Worm (Caenorhabditis elegans) whole organism, young adult: ENCODE measurements around the gene R07E5.15.
A peak's percentile ranks its signal among the peaks of the same experiment; 100 is the strongest.

Experiments
- B0035.1 ChIP-seq: sonication (generic microtip); optimal IDR thresholded peaks from 2 replicates; lab custom pipeline; 2016; ENCODE audit warnings: missing genetic modification characterization, mild to moderate bottlenecking, missing compliant biosample characterization, missing genotype, missing genetic modification reagents
- B0336.3 ChIP-seq: fragments of 200-800 bp; sonication (Bioruptor generic); IDR thresholded peaks from 2 replicates; pipeline ENCODE4 v1.3.6; 2022; ENCODE audit warnings: missing genetic modification characterization, missing compliant biosample characterization
- D2030.7 ChIP-seq: fragments of 200-800 bp; sonication (Bioruptor generic); IDR thresholded peaks from 2 replicates; pipeline ENCODE4 v1.3.6; 2022; ENCODE audit warnings: missing genetic modification reagents, missing genetic modification characterization, missing compliant biosample characterization
- F33H1.4 ChIP-seq: fragments of 200-800 bp; sonication (Bioruptor generic); IDR thresholded peaks from 2 replicates; pipeline ENCODE4 v1.3.6; 2022; ENCODE audit warnings: missing genetic modification reagents, missing genetic modification characterization, missing compliant biosample characterization
- F37B4.10 ChIP-seq: fragments of 200-800 bp; sonication (Bioruptor generic); IDR thresholded peaks from 2 replicates; pipeline ENCODE4 v1.3.6; 2022; ENCODE audit warnings: missing genetic modification characterization, missing compliant biosample characterization
- F49E8.2 ChIP-seq: sonication (generic microtip); optimal IDR thresholded peaks from 3 replicates; lab custom pipeline; 2017; ENCODE audit warnings: missing genetic modification characterization, mild to moderate bottlenecking, missing compliant biosample characterization, antibody characterized with exemption, moderate library complexity; ENCODE audit not compliant: insufficient read depth
- T07F8.4 ChIP-seq: sonication (generic microtip); optimal IDR thresholded peaks from 2 replicates; lab custom pipeline; 2016; ENCODE audit warnings: mild to moderate bottlenecking, missing genetic modification characterization, moderate library complexity, missing compliant biosample characterization
- T26A5.8 ChIP-seq: sonication (generic microtip); optimal IDR thresholded peaks from 2 replicates; lab custom pipeline; 2016; ENCODE audit warnings: missing genetic modification characterization, missing compliant biosample characterization
- Y56A3A.18 ChIP-seq: fragments of 200-800 bp; sonication (Bioruptor generic); IDR thresholded peaks from 2 replicates; pipeline ENCODE4 v1.3.6; 2022; ENCODE audit warnings: missing genetic modification reagents, missing genetic modification characterization, missing compliant biosample characterization
- Y95B8A.8 ChIP-seq: fragments of 200-800 bp; sonication (Bioruptor generic); IDR thresholded peaks from 2 replicates; pipeline ENCODE4 v1.3.6; 2022; ENCODE audit warnings: missing genetic modification reagents, missing genetic modification characterization, missing compliant biosample characterization
- aptf-3 ChIP-seq: fragments of 200-800 bp; sonication (Bioruptor generic); IDR thresholded peaks from 2 replicates; pipeline ENCODE4 v1.3.6; 2022; ENCODE audit warnings: missing genetic modification characterization, missing compliant biosample characterization
- atf-7 ChIP-seq: sonication (generic microtip); optimal IDR thresholded peaks from 2 replicates; lab custom pipeline; 2017; ENCODE audit warnings: mild to moderate bottlenecking, missing genetic modification characterization, missing compliant biosample characterization
- ccch-3 ChIP-seq: fragments of 200-800 bp; sonication (Bioruptor generic); optimal IDR thresholded peaks from 2 replicates; lab custom pipeline; 2018; ENCODE audit warnings: mild to moderate bottlenecking, missing genetic modification characterization, missing compliant biosample characterization
- ceh-58 ChIP-seq: fragments of 200-800 bp; sonication (Bioruptor generic); IDR thresholded peaks from 2 replicates; pipeline ENCODE4 v1.3.6; 2022; ENCODE audit warnings: missing genetic modification characterization, missing compliant biosample characterization
- ceh-79 ChIP-seq: sonication (generic microtip); optimal IDR thresholded peaks from 2 replicates; lab custom pipeline; 2017; ENCODE audit warnings: mild to moderate bottlenecking, missing genetic modification characterization, missing compliant biosample characterization
- ceh-91 ChIP-seq: fragments of 200-800 bp; sonication (Bioruptor generic); IDR thresholded peaks from 2 replicates; pipeline ENCODE4 v1.3.6; 2022; ENCODE audit warnings: missing genetic modification reagents, missing genetic modification characterization, missing compliant biosample characterization
- die-1 ChIP-seq: sonication (generic microtip); optimal IDR thresholded peaks from 2 replicates; lab custom pipeline; 2016; ENCODE audit warnings: missing genotype, mild to moderate bottlenecking, missing genetic modification characterization, missing compliant biosample characterization
- dox-1 ChIP-seq: fragments of 200-800 bp; sonication (Bioruptor generic); IDR thresholded peaks from 2 replicates; pipeline ENCODE4 v1.3.6; 2022; ENCODE audit warnings: missing genetic modification reagents, missing genetic modification characterization, missing compliant biosample characterization
- efl-1 ChIP-seq: fragments of 150-350 bp; optimal IDR thresholded peaks from 2 replicates; lab custom pipeline; 2014; ENCODE audit warnings: missing biosample characterization, missing genetic modification reagents, missing genetic modification characterization
- egrh-3 ChIP-seq: fragments of 200-800 bp; sonication (Bioruptor generic); IDR thresholded peaks from 2 replicates; pipeline ENCODE4 v1.3.6; 2022; ENCODE audit warnings: missing genetic modification reagents, missing genetic modification characterization, missing compliant biosample characterization
- him-1 ChIP-seq: sonication (generic microtip); optimal IDR thresholded peaks from 2 replicates; lab custom pipeline; 2016; ENCODE audit warnings: missing genotype, missing genetic modification reagents, missing genetic modification characterization, missing compliant biosample characterization
- hlh-12 ChIP-seq: sonication (generic microtip); optimal IDR thresholded peaks from 2 replicates; lab custom pipeline; 2016; ENCODE audit warnings: missing genetic modification characterization, missing compliant biosample characterization
- hmg-1.2 ChIP-seq: fragments of 200-800 bp; sonication (Bioruptor generic); IDR thresholded peaks from 2 replicates; pipeline ENCODE4 v1.3.6; 2022; ENCODE audit warnings: missing genetic modification reagents, missing genetic modification characterization, missing compliant biosample characterization
- let-607 ChIP-seq, 2 experiments: fragments of 200-800 bp in 1 of 2; sonication (Bioruptor generic) in 1 of 2; sonication (generic microtip) in 1 of 2; optimal IDR thresholded peaks; 2 replicates each; lab custom pipeline; 2016 to 2018; ENCODE audit warnings: mild to moderate bottlenecking in 2 of 2, missing compliant biosample characterization in 2 of 2, missing genetic modification characterization in 2 of 2, moderate library complexity in 2 of 2, missing genotype in 1 of 2
- lin-35 ChIP-seq, 3 experiments: fragments of 150-350 bp in 2 of 3; sonication (generic microtip) in 1 of 3; optimal IDR thresholded peaks; 2 replicates each; lab custom pipeline; 2014 to 2018; ENCODE audit warnings: missing biosample characterization in 3 of 3, missing genetic modification characterization in 3 of 3, missing genetic modification reagents in 3 of 3
- lin-40 ChIP-seq: sonication (generic microtip); optimal IDR thresholded peaks from 2 replicates; lab custom pipeline; 2016; ENCODE audit warnings: missing genetic modification characterization, mild to moderate bottlenecking, missing compliant biosample characterization, missing genotype, missing genetic modification reagents
- lin-54 ChIP-seq: fragments of 200-800 bp; sonication (Bioruptor generic); optimal IDR thresholded peaks from 2 replicates; lab custom pipeline; 2018; ENCODE audit warnings: mild to moderate bottlenecking, missing genetic modification characterization, missing compliant biosample characterization
- lsl-1 ChIP-seq: fragments of 200-800 bp; sonication (Bioruptor generic); optimal IDR thresholded peaks from 2 replicates; lab custom pipeline; 2018; ENCODE audit warnings: mild to moderate bottlenecking, missing genetic modification characterization, moderate library complexity, missing compliant biosample characterization
- madf-8 ChIP-seq: fragments of 200-800 bp; sonication (Bioruptor generic); conservative IDR thresholded peaks from 2 replicates; pipeline ENCODE4 v1.3.6; 2022; ENCODE audit warnings: missing genetic modification reagents, missing genetic modification characterization, missing compliant biosample characterization
- mcd-1 ChIP-seq: fragments of 200-800 bp; sonication (Bioruptor generic); IDR thresholded peaks from 2 replicates; pipeline ENCODE4 v1.3.6; 2022; ENCODE audit warnings: missing genetic modification reagents, missing genetic modification characterization, missing compliant biosample characterization
- nhr-27 ChIP-seq: fragments of 200-800 bp; sonication (Bioruptor generic); optimal IDR thresholded peaks from 2 replicates; lab custom pipeline; 2018; ENCODE audit warnings: mild to moderate bottlenecking, missing genetic modification characterization, moderate library complexity, missing compliant biosample characterization
- nhr-80 ChIP-seq: sonication (generic microtip); optimal IDR thresholded peaks from 2 replicates; lab custom pipeline; 2016; ENCODE audit warnings: missing genetic modification characterization, missing compliant biosample characterization
- sdz-38 ChIP-seq: sonication (generic microtip); optimal IDR thresholded peaks from 2 replicates; lab custom pipeline; 2016; ENCODE audit warnings: missing genotype, missing genetic modification characterization, missing compliant biosample characterization
- snpc-1.1 ChIP-seq: sonication (generic microtip); optimal IDR thresholded peaks from 2 replicates; lab custom pipeline; 2017; ENCODE audit warnings: missing genetic modification characterization, mild to moderate bottlenecking, missing compliant biosample characterization, antibody characterized with exemption, moderate library complexity, missing genotype, missing genetic modification reagents; ENCODE audit not compliant: insufficient read depth
- snpc-1.3 ChIP-seq: sonication (generic microtip); optimal IDR thresholded peaks from 2 replicates; lab custom pipeline; 2017; ENCODE audit warnings: missing genetic modification characterization, mild to moderate bottlenecking, missing compliant biosample characterization, antibody characterized with exemption, moderate library complexity, missing genotype, missing genetic modification reagents; ENCODE audit not compliant: insufficient read depth
- snpc-3.4 ChIP-seq: sonication (generic microtip); optimal IDR thresholded peaks from 2 replicates; lab custom pipeline; 2017; ENCODE audit warnings: missing genetic modification characterization, mild to moderate bottlenecking, missing compliant biosample characterization, antibody characterized with exemption, moderate library complexity, missing genotype, missing genetic modification reagents
- tbp1 ChIP-seq: fragments of 200-800 bp; sonication (Bioruptor generic); optimal IDR thresholded peaks from 2 replicates; lab custom pipeline; 2018; ENCODE audit warnings: mild to moderate bottlenecking, missing genetic modification characterization, missing compliant biosample characterization
- tlf-1 ChIP-seq: fragments of 200-800 bp; sonication (Bioruptor generic); optimal IDR thresholded peaks from 2 replicates; lab custom pipeline; 2018; ENCODE audit warnings: mild to moderate bottlenecking, missing genetic modification characterization, missing compliant biosample characterization
- xnd-1 ChIP-seq: sonication (generic microtip); optimal IDR thresholded peaks from 2 replicates; lab custom pipeline; 2016; ENCODE audit warnings: missing genotype, missing genetic modification reagents, missing genetic modification characterization, missing compliant biosample characterization
- ztf-18 ChIP-seq: sonication (generic microtip); optimal IDR thresholded peaks from 2 replicates; lab custom pipeline; 2016; ENCODE audit warnings: missing genotype, mild to moderate bottlenecking, missing genetic modification characterization, missing compliant biosample characterization
- ztf-28 ChIP-seq: fragments of 200-800 bp; sonication (Bioruptor generic); IDR thresholded peaks from 2 replicates; pipeline ENCODE4 v1.3.6; 2022; ENCODE audit warnings: missing genetic modification reagents, missing genetic modification characterization, missing compliant biosample characterization
- ztf-3 ChIP-seq: fragments of 200-800 bp; sonication (Bioruptor generic); optimal IDR thresholded peaks from 2 replicates; lab custom pipeline; 2018; ENCODE audit warnings: mild to moderate bottlenecking, missing genetic modification characterization, missing compliant biosample characterization

Gene R07E5.15

ce11 chrIII:4428797-4429196 lies 27.6 kb downstream of the R07E5.15 start (continued):
- TF ChIP-seq xnd-1 (tag; lab: Kevin White, UChicago), result no peak
- peak; percentile 13 for TF ChIP-seq nhr-80 (tag; lab: Kevin White, UChicago)
- TF ChIP-seq snpc-1.3 (tag; lab: Kevin White, UChicago), result no peak
- peak; percentile 63 for TF ChIP-seq die-1 (tag; lab: Kevin White, UChicago)
- TF ChIP-seq atf-7 (tag; lab: Kevin White, UChicago), result no peak
- no peak for TF ChIP-seq lin-35 (GFP tag; optimal IDR thresholded peaks at IDR 0.05; lab: Kevin White, UChicago)
- peak; percentile 7; the same call in 1 of the 2 replicates for TF ChIP-seq F33H1.4 (GFP tag; lab: Robert Waterston, UW)
- TF ChIP-seq nhr-27 (tag; lab: Kevin White, UChicago), result no peak
- peak; percentile 77 for TF ChIP-seq dox-1 (GFP tag; lab: Robert Waterston, UW)
- no peak for TF ChIP-seq T26A5.8 (tag; lab: Kevin White, UChicago)
- TF ChIP-seq sdz-38 (tag; lab: Kevin White, UChicago), result no peak
- no peak for TF ChIP-seq ztf-28 (GFP tag; lab: Robert Waterston, UW)
- TF ChIP-seq egrh-3, result peak; percentile 42
- no peak for TF ChIP-seq aptf-3 (GFP tag; lab: Robert Waterston, UW)
- no peak for TF ChIP-seq ccch-3 (GFP tag; lab: Kevin White, UChicago)
- peak; percentile 20; the same call in 1 of the 2 replicates for TF ChIP-seq B0336.3 (GFP tag; lab: Robert Waterston, UW)

- TF ChIP-seq ztf-3 (GFP tag; lab: Kevin White, UChicago), result no peak
- no peak for TF ChIP-seq lin-40 (tag; lab: Kevin White, UChicago)
- TF ChIP-seq Y95B8A.8 (GFP tag; lab: Robert Waterston, UW), result no peak
- TF ChIP-seq tbp1 (GFP tag; lab: Kevin White, UChicago), result no peak
- no peak for TF ChIP-seq B0035.1 (tag; lab: Kevin White, UChicago)
- TF ChIP-seq tlf-1 (GFP tag; lab: Kevin White, UChicago), result no peak
- no peak for TF ChIP-seq T26A5.8 (tag; lab: Kevin White, UChicago)
These were observed 28.2 kb downstream of the R07E5.15 start, which contains the start of gene C28A5.6 for ce11 chrIII:4429402-4429801. C28A5.6 (minus strand) TSS chrIII:4429502.

ce11 chrIII:4434294-4434781 lies 33.1 kb downstream of the R07E5.15 start, which contains the start of gene C28A5.1:
C28A5.1 (minus strand) TSS chrIII:4434344.
- TF ChIP-seq B0336.3 (GFP tag; lab: Robert Waterston, UW) (no peak), F33H1.4 (GFP tag; lab: Robert Waterston, UW) (peak; percentile 95), ceh-91 (GFP tag; lab: Robert Waterston, UW) (peak; percentile 77), snpc-1.3 (tag; lab: Kevin White, UChicago) (peak; percentile 81), snpc-3.4 (peak; percentile 90), hlh-12 (no peak), Y95B8A.8 (GFP tag; lab: Robert Waterston, UW) (0 out of 2 replicates have a peak, but pooled peaks have one; percentile 63), hmg-1.2 (GFP tag; lab: Robert Waterston, UW) (peak; percentile 26; the same call in 1 of the 2 replicates), ceh-79 (no peak), tlf-1 (GFP tag; lab: Kevin White, UChicago) (peak; percentile 30), ztf-18 (tag; lab: Kevin White, UChicago) (no peak), him-1 (peak; percentile 86), ceh-58 (GFP tag; lab: Robert Waterston, UW) (no peak), efl-1 (GFP tag; lab: Kevin White, UChicago) (peak; percentile 81), F37B4.10 (no peak), let-607 (tag; optimal IDR thresholded peaks at IDR 0.05; lab: Kevin White, UChicago) (no peak), dox-1 (GFP tag; lab: Robert Waterston, UW) (peak; percentile 79), Y56A3A.18 (0 out of 2 replicates have a peak, but pooled peaks have one; percentile 25), mcd-1 (no peak), D2030.7 (peak; percentile 91), xnd-1 (tag; lab: Kevin White, UChicago) (peak; percentile 91), madf-8 (peak; percentile 96), T07F8.4 (no peak), F49E8.2 (peak; percentile 68), lsl-1 (GFP tag; lab: Kevin White, UChicago) (peak; percentile 97), snpc-1.1 (tag; lab: Kevin White, UChicago) (peak; percentile 48), lin-35 (GFP tag; optimal IDR thresholded peaks at IDR 0.05; lab: Kevin White, UChicago) (peak in 1 of 3 experiments; percentile 41), lin-54 (GFP tag; lab: Kevin White, UChicago) (peak; percentile 41)
